Fruit fly (Drosophila melanogaster): Measurements from ENCODE around the gene spidey.

spidey gene

DNA sequence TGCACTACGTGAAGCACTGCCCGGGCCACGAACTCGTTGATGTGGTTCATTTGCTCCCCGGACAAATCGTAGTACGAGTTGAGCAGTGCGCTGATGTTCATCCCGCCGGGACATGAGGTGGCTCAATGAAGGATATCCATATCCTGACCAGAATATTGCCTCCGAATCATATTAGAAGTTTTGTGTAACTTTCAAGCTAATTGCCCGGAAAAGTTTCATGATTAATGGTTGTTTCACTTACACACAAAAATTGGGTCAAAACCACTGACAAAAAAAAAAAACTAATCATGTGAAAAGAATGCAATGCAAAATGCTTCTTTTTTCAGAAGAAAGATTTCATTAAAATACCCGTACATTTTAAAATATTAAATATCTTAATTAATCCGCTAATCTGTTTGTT is 27.2 kb upstream of the spidey start, which contains the start of gene Ir7e:
Gene Ir7e (minus strand): TSS at position 101 of the 400 bp plus-strand sequence.
- TF ChIP-seq CG8159 (tag; optimal IDR thresholded peaks at IDR 0.05) (no peak), CG4496 (GFP tag; IDR thresholded peaks at IDR 0.05) (no peak), gl (tag; optimal IDR thresholded peaks at IDR 0.05) (no peak), CG13204 (GFP tag; optimal IDR thresholded peaks at IDR 0.05) (no peak), Snoo (tag; optimal IDR thresholded peaks at IDR 0.05) (no peak), CG32121 (GFP tag; IDR thresholded peaks at IDR 0.05) (no peak), Pif1B (GFP tag; optimal IDR thresholded peaks at IDR 0.05) (no peak), CG34367 (tag; optimal IDR thresholded peaks at IDR 0.05) (no peak), CG8301 (tag; optimal IDR thresholded peaks at IDR 0.05) (no peak), CG10348 (GFP tag; IDR thresholded peaks at IDR 0.05) (no peak), CG17806 (tag; optimal IDR thresholded peaks at IDR 0.05) (no peak), D1 (tag; optimal IDR thresholded peaks at IDR 0.05) (no peak), Pif1A (GFP tag; optimal IDR thresholded peaks at IDR 0.05) (no peak), CG9948 (tag; optimal IDR thresholded peaks at IDR 0.05) (no peak), CG12605 (GFP tag; IDR thresholded peaks at IDR 0.05) (no peak), Ets98B (GFP tag; IDR thresholded peaks at IDR 0.05) (no peak), CG15710 (tag; optimal IDR thresholded peaks at IDR 0.05) (no peak), CG14655 (GFP tag; optimal IDR thresholded peaks at IDR 0.05) (no peak), fd96Ca (GFP tag; IDR thresholded peaks at IDR 0.05) (no peak), rn (GFP tag; IDR thresholded peaks at IDR 0.05) (no peak)

DNA sequence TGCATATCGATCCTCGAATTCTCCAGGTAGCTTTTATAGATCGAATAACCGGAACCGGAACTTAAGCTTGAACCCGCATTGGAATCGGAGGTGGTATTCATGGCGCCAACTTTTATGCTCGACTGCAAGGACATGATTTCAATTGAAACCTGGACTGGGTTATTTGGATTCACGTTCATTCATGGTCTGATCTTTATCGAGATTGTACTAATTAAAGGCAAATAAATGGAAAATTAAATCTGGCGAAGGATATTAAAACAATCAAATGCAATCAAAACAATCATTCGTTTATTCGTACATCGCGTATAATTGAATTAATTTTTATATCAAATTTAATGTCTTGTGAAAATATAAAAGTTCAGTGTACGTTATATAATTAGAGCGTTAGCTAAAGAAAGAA is 24.8 kb upstream of the spidey start, which contains the start of gene Ir7f:
Gene Ir7f (minus strand): TSS at position 101 of the 400 bp plus-strand sequence.
- TF ChIP-seq CG34367 (tag; optimal IDR thresholded peaks at IDR 0.05), result no peak
- no peak for TF ChIP-seq CG32121 (GFP tag; IDR thresholded peaks at IDR 0.05)
- no peak for TF ChIP-seq Pif1B (GFP tag; optimal IDR thresholded peaks at IDR 0.05)
- no peak for TF ChIP-seq D1 (tag; optimal IDR thresholded peaks at IDR 0.05)
- no peak for TF ChIP-seq Pif1A (GFP tag; optimal IDR thresholded peaks at IDR 0.05)
- no peak for TF ChIP-seq gl (tag; optimal IDR thresholded peaks at IDR 0.05)

DNA sequence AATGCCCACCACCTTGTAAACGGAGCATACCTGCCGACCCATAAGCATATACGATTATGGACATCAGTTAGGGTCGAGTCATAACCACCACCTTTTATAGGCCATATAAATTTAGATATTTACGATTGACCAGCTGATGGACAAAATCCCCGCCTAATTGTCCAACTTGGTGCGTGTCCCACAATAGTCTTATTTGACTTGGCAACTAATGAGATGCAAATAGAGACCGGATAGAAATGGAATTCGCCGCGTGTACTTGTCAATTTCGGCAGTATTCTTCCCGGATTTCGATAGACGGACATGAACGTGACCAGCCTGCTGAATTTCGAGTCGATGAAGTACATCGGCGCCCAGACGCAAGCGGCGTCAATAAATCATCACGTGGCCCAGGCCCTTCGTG is 24.4 kb upstream of the spidey start, which contains the start of gene Ir7g:
Gene Ir7g (plus strand): TSS at position 301 of the 400 bp plus-strand sequence.
- no peak for TF ChIP-seq Pif1A (GFP tag; optimal IDR thresholded peaks at IDR 0.05)
- TF ChIP-seq CG10348 (GFP tag; IDR thresholded peaks at IDR 0.05), result no peak
- no peak for TF ChIP-seq fd96Ca (GFP tag; IDR thresholded peaks at IDR 0.05)
- TF ChIP-seq Snoo (tag; optimal IDR thresholded peaks at IDR 0.05), result no peak
- no peak for TF ChIP-seq Pif1B (GFP tag; optimal IDR thresholded peaks at IDR 0.05)
- TF ChIP-seq CG17806 (tag; optimal IDR thresholded peaks at IDR 0.05), result no peak
- TF ChIP-seq rn (GFP tag; IDR thresholded peaks at IDR 0.05), result no peak

DNA sequence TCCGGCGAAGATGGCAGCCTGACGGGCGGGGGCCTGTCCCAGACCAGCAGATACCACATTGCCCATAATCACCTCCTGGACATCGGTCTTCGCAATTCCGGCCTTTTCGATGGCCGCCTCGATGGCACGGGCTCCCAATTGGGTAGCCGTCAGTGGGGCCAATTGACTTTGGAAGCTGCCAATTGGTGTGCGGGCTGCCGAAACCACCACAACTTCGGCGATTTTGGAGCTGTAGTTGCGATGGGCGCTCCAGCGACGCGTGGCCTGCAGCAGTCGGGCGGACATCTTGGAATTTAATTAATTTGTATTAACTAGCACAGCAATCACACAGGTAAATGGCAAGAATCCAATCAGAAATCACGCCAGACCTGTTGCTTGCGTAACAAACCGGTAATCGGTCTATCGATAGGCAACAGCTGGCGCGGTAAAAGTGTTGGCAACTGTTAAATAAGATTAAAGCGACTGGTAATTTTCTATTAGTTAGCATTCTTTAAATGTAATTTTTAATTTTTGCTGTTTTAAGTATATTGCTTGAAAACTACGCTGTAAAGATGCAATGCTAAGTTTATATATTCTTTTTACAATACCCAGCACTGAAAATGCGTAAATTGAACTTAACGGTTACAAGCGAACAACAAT is 20.2 kb upstream of the spidey start, which contains the start of gene Acat1:
Gene Acat1 (minus strand): TSS at position 400 of the 639 bp plus-strand sequence.
- TF ChIP-seq CG34367 (tag; optimal IDR thresholded peaks at IDR 0.05) (peak; percentile 47), CG9948 (tag; optimal IDR thresholded peaks at IDR 0.05) (no peak), Pif1B (GFP tag; optimal IDR thresholded peaks at IDR 0.05) (peak; percentile 81), CG32121 (GFP tag; IDR thresholded peaks at IDR 0.05) (peak; percentile 48; the same call in 1 of the 2 replicates), CG17806 (tag; optimal IDR thresholded peaks at IDR 0.05) (peak; percentile 65), CG12605 (GFP tag; IDR thresholded peaks at IDR 0.05) (peak; percentile 52), CG14655 (GFP tag; optimal IDR thresholded peaks at IDR 0.05) (peak; percentile 55), fd96Ca (GFP tag; IDR thresholded peaks at IDR 0.05) (no peak), CG4496 (GFP tag; IDR thresholded peaks at IDR 0.05) (peak; percentile 78), CG8301 (tag; optimal IDR thresholded peaks at IDR 0.05) (peak; percentile 52), Pif1A (GFP tag; optimal IDR thresholded peaks at IDR 0.05) (peak; percentile 80), CG13204 (GFP tag; optimal IDR thresholded peaks at IDR 0.05) (no peak), Snoo (tag; optimal IDR thresholded peaks at IDR 0.05) (no peak), gl (tag; optimal IDR thresholded peaks at IDR 0.05) (no peak), EcR (GFP tag; optimal IDR thresholded peaks at IDR 0.05) (no peak), D1 (tag; optimal IDR thresholded peaks at IDR 0.05) (peak; percentile 32), Ets98B (GFP tag; IDR thresholded peaks at IDR 0.05) (peak; percentile 62; the same call in 1 of the 2 replicates), CG10348 (GFP tag; IDR thresholded peaks at IDR 0.05) (no peak), rn (GFP tag; IDR thresholded peaks at IDR 0.05) (peak; percentile 63; the same call in 1 of the 2 replicates), CG8159 (tag; optimal IDR thresholded peaks at IDR 0.05) (peak; percentile 52), CG15710 (tag; optimal IDR thresholded peaks at IDR 0.05) (peak; percentile 55)

DNA sequence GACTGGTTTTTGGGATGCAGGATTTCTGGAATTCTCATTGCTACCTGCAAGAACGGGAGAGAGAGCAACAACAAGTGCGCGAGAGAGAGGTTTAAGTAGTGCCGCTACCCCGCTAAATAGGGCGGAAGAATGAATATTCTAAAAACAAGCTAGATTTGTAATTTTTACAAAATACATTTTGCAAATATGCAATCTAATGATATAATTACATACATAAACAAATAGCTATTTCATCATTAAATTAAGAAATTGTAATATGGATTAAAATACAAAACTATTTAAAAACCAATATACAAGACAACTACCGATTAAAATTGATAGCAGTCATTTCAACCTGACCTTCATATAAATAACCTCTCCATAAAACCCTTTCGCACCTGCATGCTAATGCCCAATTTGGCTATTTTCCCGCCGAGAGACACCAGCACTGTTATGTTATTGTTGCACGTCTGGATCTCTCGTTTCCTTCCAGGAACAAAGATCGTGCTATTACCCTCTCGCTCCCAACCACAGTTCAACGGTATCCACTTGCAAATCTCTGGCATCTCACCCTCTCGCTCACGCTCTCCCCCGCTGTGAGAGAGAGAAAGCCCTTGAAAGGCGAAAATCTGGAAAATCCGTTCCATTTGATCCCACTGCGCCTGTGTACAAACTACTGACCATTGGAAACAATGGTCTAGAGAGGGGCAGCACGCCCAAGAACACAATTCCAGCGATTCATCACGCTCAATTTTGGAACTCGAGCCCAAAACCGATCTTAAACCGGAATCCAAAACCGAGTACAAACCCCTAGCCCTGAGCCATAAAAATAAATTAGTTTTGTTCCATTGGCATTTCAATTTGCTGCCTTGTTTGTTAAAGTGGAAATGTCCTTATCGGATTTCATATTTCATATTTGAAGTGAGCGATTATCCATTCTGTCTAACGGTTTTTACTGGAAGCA is 16.9 kb upstream of the spidey start, which contains the start of gene Nek2:
Gene Nek2 (minus strand): TSS at position 51 of the 943 bp plus-strand sequence.
- no peak for TF ChIP-seq CG13204 (GFP tag; optimal IDR thresholded peaks at IDR 0.05)
- TF ChIP-seq CG9948 (tag; optimal IDR thresholded peaks at IDR 0.05), result peak; percentile 32
- no peak for TF ChIP-seq gl (tag; optimal IDR thresholded peaks at IDR 0.05)
- TF ChIP-seq CG17806 (tag; optimal IDR thresholded peaks at IDR 0.05), result no peak
- no peak for TF ChIP-seq fd96Ca (GFP tag; IDR thresholded peaks at IDR 0.05)
- TF ChIP-seq CG15710 (tag; optimal IDR thresholded peaks at IDR 0.05), result peak; percentile 7
- TF ChIP-seq CG8159 (tag; optimal IDR thresholded peaks at IDR 0.05), result peak; percentile 40
- TF ChIP-seq Snoo (tag; optimal IDR thresholded peaks at IDR 0.05), result peak; percentile 23
- peak; percentile 1 for TF ChIP-seq D1 (tag; optimal IDR thresholded peaks at IDR 0.05)
- peak; percentile 48 for TF ChIP-seq CG14655 (GFP tag; optimal IDR thresholded peaks at IDR 0.05)
- TF ChIP-seq Pif1A (GFP tag; optimal IDR thresholded peaks at IDR 0.05), result peak; percentile 15
- TF ChIP-seq CG4496 (GFP tag; IDR thresholded peaks at IDR 0.05), result no peak
- TF ChIP-seq Ets98B (GFP tag; IDR thresholded peaks at IDR 0.05), result no peak
- peak; percentile 22 for TF ChIP-seq CG34367 (tag; optimal IDR thresholded peaks at IDR 0.05)
- TF ChIP-seq EcR (GFP tag; optimal IDR thresholded peaks at IDR 0.05), result peak; percentile 32
- TF ChIP-seq Pif1B (GFP tag; optimal IDR thresholded peaks at IDR 0.05), result peak; percentile 26
- peak; percentile 38 for TF ChIP-seq CG8301 (tag; optimal IDR thresholded peaks at IDR 0.05)
- TF ChIP-seq CG32121 (GFP tag; IDR thresholded peaks at IDR 0.05), result no peak

Data from whole organism, pupa.